Fruit fly (Drosophila melanogaster): ENCODE data around the gene GILT1.

GILT1 gene

dm6 chr3R:13381744-13382435 lies 19.8 kb downstream of the GILT1 start, which contains the start of the genes mRpS21 and Droj2 (continued):
- TF ChIP-seq her (GFP tag; optimal IDR thresholded peaks at IDR 0.05) (no peak), C15 (GFP tag; IDR thresholded peaks at IDR 0.05) (no peak), CG10209 (GFP tag; optimal IDR thresholded peaks at IDR 0.05) (peak; percentile 22), Doc3 (GFP tag; IDR thresholded peaks at IDR 0.05; ENCODE audit: partially characterized antibody) (no peak), cato (GFP tag; optimal IDR thresholded peaks at IDR 0.05; ENCODE audit: borderline replicate concordance) (no peak), CG17385 (GFP tag; optimal IDR thresholded peaks at IDR 0.05) (no peak), CG10979 (tag; optimal IDR thresholded peaks at IDR 0.05) (peak; percentile 38), CG16813 (GFP tag; IDR thresholded peaks at IDR 0.05; ENCODE audit: partially characterized antibody) (no peak), CG6175 (GFP tag; IDR thresholded peaks at IDR 0.05) (no peak), zfh2 (GFP tag; optimal IDR thresholded peaks at IDR 0.05) (peak; percentile 62), tio (GFP tag; optimal IDR thresholded peaks at IDR 0.05) (no peak), lov (optimal IDR thresholded peaks at IDR 0.05) (no peak), lov (GFP tag; IDR thresholded peaks at IDR 0.05) (no peak), gsb-n (tag; optimal IDR thresholded peaks at IDR 0.05) (no peak), fru (optimal IDR thresholded peaks at IDR 0.05) (no peak), CG4820 (GFP tag; optimal IDR thresholded peaks at IDR 0.05) (no peak), gcm (GFP tag; optimal IDR thresholded peaks at IDR 0.05) (no peak), Hmx (GFP tag; optimal IDR thresholded peaks at IDR 0.05) (no peak), chm (GFP tag; IDR thresholded peaks at IDR 0.05) (no peak), dmrt11E (tag; optimal IDR thresholded peaks at IDR 0.05) (peak; percentile 54), Lim3 (GFP tag; IDR thresholded peaks at IDR 0.05) (no peak), gem (tag; optimal IDR thresholded peaks at IDR 0.05) (peak; percentile 71), Nf-YA (GFP tag; IDR thresholded peaks at IDR 0.05) (no peak), crc (GFP tag; optimal IDR thresholded peaks at IDR 0.05) (peak; percentile 6), CG7786 (GFP tag; optimal IDR thresholded peaks at IDR 0.05) (peak; percentile 2), gro (GFP tag; optimal IDR thresholded peaks at IDR 0.05) (no peak), Rfx (GFP tag; IDR thresholded peaks at IDR 0.05) (peak; percentile 64), CG1529 (GFP tag; optimal IDR thresholded peaks at IDR 0.05) (no peak), hth (optimal IDR thresholded peaks at IDR 0.05) (no peak), CG4617 (GFP tag; optimal IDR thresholded peaks at IDR 0.05; ENCODE audit: borderline replicate concordance) (peak; percentile 43), Chrac-16 (GFP tag; optimal IDR thresholded peaks at IDR 0.05) (peak; percentile 65), PHDP (tag; optimal IDR thresholded peaks at IDR 0.05) (peak; percentile 67), wor (GFP tag; IDR thresholded peaks at IDR 0.05) (no peak), so (GFP tag; IDR thresholded peaks at IDR 0.05) (no peak), CG12071 (GFP tag; optimal IDR thresholded peaks at IDR 0.05) (no peak), Dip3 (GFP tag; optimal IDR thresholded peaks at IDR 0.05) (peak; percentile 44), CG8359 (GFP tag; optimal IDR thresholded peaks at IDR 0.05; ENCODE audit: borderline replicate concordance) (no peak), CG17802 (tag; optimal IDR thresholded peaks at IDR 0.05) (no peak), eve (GFP tag; optimal IDR thresholded peaks at IDR 0.05) (no peak), D (optimal IDR thresholded peaks at IDR 0.05) (no peak), D (GFP tag; optimal IDR thresholded peaks at IDR 0.05) (no peak), Meics (GFP tag; optimal IDR thresholded peaks at IDR 0.05) (peak; percentile 29), CG10321 (GFP tag; IDR thresholded peaks at IDR 0.05) (no peak), hbn (GFP tag; IDR thresholded peaks at IDR 0.05; ENCODE audit: partially characterized antibody) (no peak; the same call in 1 of the 2 replicates), Sin3A (optimal IDR thresholded peaks at IDR 0.05) (peak; percentile 86), CG7963 (GFP tag; IDR thresholded peaks at IDR 0.05; ENCODE audit: partially characterized antibody) (no peak), CG9437 (GFP tag; optimal IDR thresholded peaks at IDR 0.05) (peak; percentile 20), insv (GFP tag; optimal IDR thresholded peaks at IDR 0.05) (peak in 1 of 2 experiments; percentile 97), usp (GFP tag; optimal IDR thresholded peaks at IDR 0.05) (no peak), amos (GFP tag; IDR thresholded peaks at IDR 0.05; ENCODE audit: partially characterized antibody) (peak; percentile 28; the same call in 1 of the 2 replicates), E2f2 (GFP tag; IDR thresholded peaks at IDR 0.05) (peak; percentile 42; the same call in 1 of the 2 replicates)
